Worm (Caenorhabditis elegans): ENCODE data around the gene srh-247.

- TF ChIP-seq ztf-11 (tag; optimal IDR thresholded peaks at IDR 0.05), result no peak
- no peak for TF ChIP-seq zag-1 (tag; optimal IDR thresholded peaks at IDR 0.05)
- no peak for TF ChIP-seq snpc-4 (tag; optimal IDR thresholded peaks at IDR 0.05)
- TF ChIP-seq alr-1 (tag; optimal IDR thresholded peaks at IDR 0.05), result no peak
- no peak for TF ChIP-seq lin-11 (tag; optimal IDR thresholded peaks at IDR 0.05)
- no peak for TF ChIP-seq nhr-237 (tag; optimal IDR thresholded peaks at IDR 0.05)
- no peak for TF ChIP-seq skn-1 (tag; optimal IDR thresholded peaks at IDR 0.05)
- TF ChIP-seq egl-27 (tag; optimal IDR thresholded peaks at IDR 0.05), result no peak
- TF ChIP-seq ztf-4 (tag; optimal IDR thresholded peaks at IDR 0.05), result no peak
- no peak for TF ChIP-seq ceh-16 (tag; optimal IDR thresholded peaks at IDR 0.05)
- no peak for TF ChIP-seq C34F6.9 (tag; optimal IDR thresholded peaks at IDR 0.05)
- no peak for TF ChIP-seq R02D3.7 (tag; optimal IDR thresholded peaks at IDR 0.05)
These were observed 46.0 kb upstream of the srh-247 start, which contains the start of gene srw-118 for ce11 chrV:2979978-2980377.
